Worm (Caenorhabditis elegans) whole organism, L4 larva: ENCODE results near the gene ani-3.

Experiments
- D1046.2 ChIP-seq: fragments of 200-800 bp; sonication (Bioruptor generic); IDR thresholded peaks from 2 replicates; pipeline ENCODE4 v1.3.6; 2022; ENCODE audit warnings: missing genetic modification characterization, missing compliant biosample characterization
- F49E8.2 ChIP-seq: sonication (generic microtip); optimal IDR thresholded peaks from 2 replicates; lab custom pipeline; 2016; ENCODE audit warnings: missing compliant biosample characterization, mild to moderate bottlenecking, missing genetic modification characterization, borderline replicate concordance
- aha-1 ChIP-seq: fragments of 150-350 bp; peaks from one replicate; lab custom pipeline; 2014; ENCODE audit warnings: missing biosample characterization, missing genetic modification characterization
- aly-2 ChIP-seq: sonication (generic microtip); optimal IDR thresholded peaks from 2 replicates; lab custom pipeline; 2018; ENCODE audit warnings: missing biosample characterization, missing genetic modification characterization
- fos-1 ChIP-seq: fragments of 150-350 bp; optimal IDR thresholded peaks from 2 replicates; lab custom pipeline; 2014; ENCODE audit warnings: missing biosample characterization, missing genetic modification characterization
- lim-7 ChIP-seq: fragments of 200-800 bp; sonication (Bioruptor generic); IDR thresholded peaks from 2 replicates; pipeline ENCODE4 v1.3.6; 2022; ENCODE audit warnings: missing genetic modification characterization, missing compliant biosample characterization
- mdl-1 ChIP-seq, 2 experiments: fragments of 150-350 bp in 1 of 2; sonication (generic microtip) in 1 of 2; optimal IDR thresholded peaks; 2 replicates each; lab custom pipeline; 2014 to 2017; ENCODE audit warnings: missing biosample characterization in 2 of 2, missing genetic modification characterization in 2 of 2
- mxl-2 ChIP-seq: fragments of 200-800 bp; sonication (Bioruptor generic); conservative IDR thresholded peaks from 2 replicates; pipeline ENCODE4 v1.3.6; 2022; ENCODE audit warnings: missing genetic modification reagents, missing genetic modification characterization, missing compliant biosample characterization
- nhr-6 ChIP-seq: fragments of 150-350 bp; optimal IDR thresholded peaks from 2 replicates; lab custom pipeline; 2014; ENCODE audit warnings: missing biosample characterization, missing genetic modification characterization
- snpc-4 ChIP-seq: fragments of 150-350 bp; optimal IDR thresholded peaks from 2 replicates; lab custom pipeline; 2014; ENCODE audit warnings: missing biosample characterization, missing genetic modification characterization
- unc-62 ChIP-seq, 3 experiments: fragments of 150-350 bp in 1 of 3; sonication (generic microtip); optimal IDR thresholded peaks in 2 of 3; peaks in 1 of 3; 1 replicate in 1 of 3; 2 replicates in 2 of 3; lab custom pipeline; 2014 to 2017; ENCODE audit warnings: missing biosample characterization in 3 of 3, missing genetic modification characterization in 3 of 3, missing genetic modification reagents in 3 of 3, missing genotype in 1 of 3
- zip-2 ChIP-seq: fragments of 150-350 bp; optimal IDR thresholded peaks from 2 replicates; lab custom pipeline; 2014; ENCODE audit warnings: missing biosample characterization, missing genetic modification characterization
- ztf-11 ChIP-seq: fragments of 150-350 bp; optimal IDR thresholded peaks from 2 replicates; lab custom pipeline; 2014; ENCODE audit warnings: missing biosample characterization, missing genetic modification characterization

DNA sequence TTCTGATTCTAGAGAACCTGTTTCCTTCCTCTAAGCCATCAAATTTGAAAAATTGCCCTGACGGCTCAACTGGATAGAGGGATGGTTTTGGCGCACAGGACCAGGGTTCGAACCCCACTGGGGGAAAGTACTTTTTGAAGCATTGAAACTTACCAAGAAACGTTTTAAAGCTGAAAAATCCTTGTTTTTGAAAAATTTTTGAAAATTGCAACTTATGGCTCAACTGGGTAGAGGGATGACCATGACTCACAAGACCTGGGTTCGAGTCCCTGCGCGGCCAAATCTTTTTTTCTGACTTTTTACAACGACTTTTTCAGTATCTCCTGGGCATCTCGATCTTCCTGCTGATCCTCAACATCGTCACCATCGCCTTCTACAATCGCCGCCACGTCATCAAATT is 26.7 kb upstream of the ani-3 start:
- no peak for TF ChIP-seq mxl-2 (GFP tag; lab: Robert Waterston, UW)
- no peak for TF ChIP-seq aly-2
- no peak for TF ChIP-seq ztf-11 (tag; lab: Kevin White, UChicago)
- no peak for TF ChIP-seq aha-1
- TF ChIP-seq unc-62 (GFP tag; optimal IDR thresholded peaks at IDR 0.05 in 1 of 2; lab: Kevin White, UChicago) = no peak
- no peak for TF ChIP-seq unc-62 (tag; optimal IDR thresholded peaks at IDR 0.05; lab: Kevin White, UChicago)
- no peak for TF ChIP-seq fos-1
- no peak for TF ChIP-seq mdl-1 (tag; optimal IDR thresholded peaks at IDR 0.05; lab: Kevin White, UChicago)
- TF ChIP-seq D1046.2 (GFP tag; lab: Robert Waterston, UW) = no peak
- no peak for TF ChIP-seq zip-2 (tag; lab: Kevin White, UChicago)
- TF ChIP-seq nhr-6 (tag; lab: Kevin White, UChicago) = no peak
- no peak for TF ChIP-seq F49E8.2 (tag; lab: Kevin White, UChicago)
- TF ChIP-seq lim-7 (GFP tag; lab: Robert Waterston, UW) = no peak
- no peak for TF ChIP-seq snpc-4 (tag; lab: Kevin White, UChicago)
